Worm (Caenorhabditis elegans) whole organism, late embryonic: ENCODE results near the gene clec-39.

ENCODE experiments used
- K02D7.2 ChIP-seq: sonication (generic microtip); optimal IDR thresholded peaks from 2 replicates; lab custom pipeline; 2017; ENCODE audit warnings: mild to moderate bottlenecking, missing genetic modification characterization, missing compliant biosample characterization
- T23F11.4 ChIP-seq: fragments of 200-800 bp; sonication (Bioruptor generic); optimal IDR thresholded peaks from 2 replicates; lab custom pipeline; 2018; ENCODE audit warnings: mild to moderate bottlenecking, missing genetic modification characterization, missing compliant biosample characterization
- ama-1 ChIP-seq: fragments of 150-350 bp; optimal IDR thresholded peaks from 2 replicates; lab custom pipeline; 2014
- ceh-18 ChIP-seq: sonication (generic microtip); optimal IDR thresholded peaks from 2 replicates; lab custom pipeline; 2016; ENCODE audit warnings: missing genetic modification characterization, missing compliant biosample characterization
- ceh-24 ChIP-seq: sonication (generic microtip); optimal IDR thresholded peaks from 2 replicates; lab custom pipeline; 2016; ENCODE audit warnings: mild to moderate bottlenecking, missing genetic modification characterization, missing compliant biosample characterization
- ceh-30 ChIP-seq: fragments of 150-350 bp; optimal IDR thresholded peaks from 2 replicates; lab custom pipeline; 2014; ENCODE audit warnings: missing biosample characterization, missing genetic modification characterization
- ceh-34 ChIP-seq: sonication (generic microtip); optimal IDR thresholded peaks from 2 replicates; lab custom pipeline; 2016; ENCODE audit warnings: mild to moderate bottlenecking, missing genetic modification characterization, missing compliant biosample characterization
- ceh-45 ChIP-seq: fragments of 200-800 bp; sonication (Bioruptor generic); IDR thresholded peaks from 2 replicates; pipeline ENCODE4 v1.3.6; 2022; ENCODE audit warnings: missing genetic modification reagents, missing genetic modification characterization, missing compliant biosample characterization
- ceh-48 ChIP-seq: sonication (generic microtip); optimal IDR thresholded peaks from 2 replicates; lab custom pipeline; 2016; ENCODE audit warnings: missing genetic modification characterization, inconsistent platforms, missing compliant biosample characterization
- ceh-6 ChIP-seq: fragments of 200-800 bp; sonication (Bioruptor generic); optimal IDR thresholded peaks from 2 replicates; lab custom pipeline; 2018; ENCODE audit warnings: mild to moderate bottlenecking, missing genetic modification characterization, missing compliant biosample characterization
- ceh-9 ChIP-seq: sonication (generic microtip); optimal IDR thresholded peaks from 2 replicates; lab custom pipeline; 2016; ENCODE audit warnings: mild to moderate bottlenecking, missing genetic modification characterization, inconsistent platforms, missing compliant biosample characterization
- dve-1 ChIP-seq: sonication (generic microtip); optimal IDR thresholded peaks from 2 replicates; lab custom pipeline; 2017; ENCODE audit warnings: antibody characterized with exemption, mild to moderate bottlenecking, missing genetic modification characterization, missing compliant biosample characterization
- elt-4 ChIP-seq: sonication (generic microtip); optimal IDR thresholded peaks from 2 replicates; lab custom pipeline; 2016; ENCODE audit warnings: missing genetic modification characterization, missing compliant biosample characterization
- eyg-1 ChIP-seq: sonication (generic microtip); optimal IDR thresholded peaks from 2 replicates; lab custom pipeline; 2016; ENCODE audit warnings: missing genotype, missing genetic modification characterization, missing compliant biosample characterization
- fax-1 ChIP-seq: sonication (generic microtip); optimal IDR thresholded peaks from 2 replicates; lab custom pipeline; 2016; ENCODE audit warnings: missing genotype, missing genetic modification characterization, missing compliant biosample characterization
- hlh-13 ChIP-seq: fragments of 200-800 bp; sonication (Bioruptor generic); optimal IDR thresholded peaks from 2 replicates; lab custom pipeline; 2018; ENCODE audit warnings: mild to moderate bottlenecking, missing genetic modification characterization, missing compliant biosample characterization
- hlh-15 ChIP-seq: sonication (generic microtip); optimal IDR thresholded peaks from 2 replicates; lab custom pipeline; 2016; ENCODE audit warnings: missing genetic modification characterization, missing compliant biosample characterization
- hlh-30 ChIP-seq: sonication (generic microtip); optimal IDR thresholded peaks from 2 replicates; lab custom pipeline; 2017; ENCODE audit warnings: antibody characterized with exemption, missing genetic modification characterization, missing compliant biosample characterization; ENCODE audit not compliant: insufficient read depth
- hlh-6 ChIP-seq: sonication (generic microtip); optimal IDR thresholded peaks from 2 replicates; lab custom pipeline; 2016; ENCODE audit warnings: missing genotype, missing genetic modification characterization, missing compliant biosample characterization
- hlh-8 ChIP-seq: sonication (generic microtip); optimal IDR thresholded peaks from 2 replicates; lab custom pipeline; 2016; ENCODE audit warnings: missing genotype, missing genetic modification characterization, missing compliant biosample characterization
- madf-2 ChIP-seq: sonication (generic microtip); optimal IDR thresholded peaks from 2 replicates; lab custom pipeline; 2017; ENCODE audit warnings: missing genetic modification characterization, missing compliant biosample characterization
- mec-3 ChIP-seq: sonication (generic microtip); optimal IDR thresholded peaks from 2 replicates; lab custom pipeline; 2016; ENCODE audit warnings: borderline replicate concordance, missing genetic modification characterization, missing compliant biosample characterization
- nfya-1 ChIP-seq: sonication (generic microtip); optimal IDR thresholded peaks from 2 replicates; lab custom pipeline; 2017; ENCODE audit warnings: missing genetic modification characterization, mild to moderate bottlenecking, missing compliant biosample characterization, antibody characterized with exemption, moderate library complexity
- nhr-11 ChIP-seq: fragments of 150-350 bp; optimal IDR thresholded peaks from 2 replicates; lab custom pipeline; 2014; ENCODE audit warnings: missing biosample characterization, missing genetic modification characterization
- pag-3 ChIP-seq: sonication (generic microtip); optimal IDR thresholded peaks from 2 replicates; lab custom pipeline; 2016; ENCODE audit warnings: missing compliant biosample characterization, missing genetic modification characterization, borderline replicate concordance
- pat-9 ChIP-seq: fragments of 200-800 bp; sonication (Bioruptor generic); optimal IDR thresholded peaks from 2 replicates; lab custom pipeline; 2018; ENCODE audit warnings: mild to moderate bottlenecking, missing genetic modification characterization, moderate library complexity, missing compliant biosample characterization
- pax-1 ChIP-seq: fragments of 150-350 bp; optimal IDR thresholded peaks from 2 replicates; lab custom pipeline; 2014; ENCODE audit warnings: missing biosample characterization, missing genetic modification characterization
- pha-2 ChIP-seq: sonication (generic microtip); optimal IDR thresholded peaks from 2 replicates; lab custom pipeline; 2017; ENCODE audit warnings: mild to moderate bottlenecking, missing genetic modification characterization, missing compliant biosample characterization
- pqm-1 ChIP-seq: sonication (generic microtip); optimal IDR thresholded peaks from 2 replicates; lab custom pipeline; 2016; ENCODE audit warnings: missing genetic modification characterization, missing compliant biosample characterization
- rnt-1 ChIP-seq: sonication (generic microtip); optimal IDR thresholded peaks from 2 replicates; lab custom pipeline; 2016; ENCODE audit warnings: missing genetic modification characterization, missing compliant biosample characterization
- sdc-2 ChIP-seq: sonication (generic microtip); optimal IDR thresholded peaks from 2 replicates; lab custom pipeline; 2016; ENCODE audit warnings: missing genotype, missing genetic modification characterization, missing compliant biosample characterization
- sox-4 ChIP-seq: sonication (generic microtip); optimal IDR thresholded peaks from 2 replicates; lab custom pipeline; 2017; ENCODE audit warnings: mild to moderate bottlenecking, missing genetic modification characterization, inconsistent platforms, missing compliant biosample characterization
- tbx-2 ChIP-seq: sonication (generic microtip); optimal IDR thresholded peaks from 2 replicates; lab custom pipeline; 2016; ENCODE audit warnings: missing genetic modification characterization, missing compliant biosample characterization
- ttx-3 ChIP-seq: sonication (generic microtip); optimal IDR thresholded peaks from 2 replicates; lab custom pipeline; 2016; ENCODE audit warnings: missing genetic modification reagents, missing genetic modification characterization, missing compliant biosample characterization
- unc-3 ChIP-seq, 2 experiments: fragments of 200-800 bp in 1 of 2; sonication (Bioruptor generic) in 1 of 2; sonication (generic microtip) in 1 of 2; conservative IDR thresholded peaks in 1 of 2; optimal IDR thresholded peaks in 1 of 2; 2 replicates each; pipeline versions ENCODE4 v1.3.6 to Lab custom; 2016 to 2022; ENCODE audit warnings: missing compliant biosample characterization in 2 of 2, missing genetic modification characterization in 2 of 2, missing genetic modification reagents in 1 of 2
- unc-42 ChIP-seq: sonication (generic microtip); optimal IDR thresholded peaks from 2 replicates; lab custom pipeline; 2016; ENCODE audit warnings: missing genotype, missing genetic modification characterization, missing compliant biosample characterization
- unc-55 ChIP-seq: sonication (generic microtip); optimal IDR thresholded peaks from 2 replicates; lab custom pipeline; 2017; ENCODE audit warnings: missing biosample characterization, missing genetic modification reagents, missing genetic modification characterization

Gene clec-39

ce11 chrV:16759937-16760336, 20.9 kb downstream of the clec-39 start:
- no peak for TF ChIP-seq fax-1 (tag; lab: Kevin White, UChicago)
- no peak for TF ChIP-seq mec-3
- TF ChIP-seq ttx-3 (tag; lab: Kevin White, UChicago) = no peak
- TF ChIP-seq nhr-11 (tag; lab: Kevin White, UChicago) = no peak
- no peak for TF ChIP-seq ceh-9
- TF ChIP-seq ceh-34 (tag; lab: Kevin White, UChicago) = no peak
- no peak for TF ChIP-seq pag-3
- no peak for TF ChIP-seq dve-1 (tag; lab: Kevin White, UChicago)
- no peak for TF ChIP-seq pax-1 (tag; lab: Kevin White, UChicago)
- TF ChIP-seq ceh-18 = no peak
- TF ChIP-seq tbx-2 (tag; lab: Kevin White, UChicago) = no peak
- no peak for TF ChIP-seq T23F11.4
- TF ChIP-seq madf-2 (tag; lab: Kevin White, UChicago) = no peak
- no peak for TF ChIP-seq pat-9 (tag; lab: Kevin White, UChicago)
- TF ChIP-seq ceh-6 (GFP tag; lab: Kevin White, UChicago) = no peak
- no peak for TF ChIP-seq nfya-1 (tag; lab: Kevin White, UChicago)

ce11 chrV:16774428-16774827, 35.4 kb downstream of the clec-39 start:
- TF ChIP-seq hlh-6 = no peak
- TF ChIP-seq unc-3 (GFP tag; conservative IDR thresholded peaks at IDR 0.05; lab: Robert Waterston, UW) = no peak
- no peak for TF ChIP-seq unc-3 (tag; optimal IDR thresholded peaks at IDR 0.05; lab: Kevin White, UChicago)
- no peak for TF ChIP-seq ceh-48
- no peak for TF ChIP-seq mec-3
- TF ChIP-seq ceh-24 = no peak
- no peak for TF ChIP-seq hlh-15 (tag; lab: Kevin White, UChicago)
- TF ChIP-seq sox-4 (tag; lab: Kevin White, UChicago) = no peak
- TF ChIP-seq madf-2 (tag; lab: Kevin White, UChicago) = no peak
- TF ChIP-seq elt-4 (tag; lab: Kevin White, UChicago) = no peak
- TF ChIP-seq unc-55 (GFP tag; lab: Kevin White, UChicago) = no peak
- TF ChIP-seq hlh-13 (GFP tag; lab: Kevin White, UChicago) = no peak
- TF ChIP-seq sdc-2 (tag; lab: Kevin White, UChicago) = no peak
- TF ChIP-seq ceh-45 (GFP tag; lab: Robert Waterston, UW) = no peak
- TF ChIP-seq ceh-9 = no peak
- no peak for TF ChIP-seq ceh-34 (tag; lab: Kevin White, UChicago)
- no peak for TF ChIP-seq T23F11.4
- TF ChIP-seq pqm-1 (tag; lab: Kevin White, UChicago) = no peak
- TF ChIP-seq ama-1 = no peak
- TF ChIP-seq tbx-2 (tag; lab: Kevin White, UChicago) = no peak

ce11 chrV:16778540-16779280, 39.6 kb downstream of the clec-39 start:
- TF ChIP-seq unc-42 (tag; lab: Kevin White, UChicago) (no peak), rnt-1 (tag; lab: Kevin White, UChicago) (no peak), hlh-15 (tag; lab: Kevin White, UChicago) (no peak), eyg-1 (tag; lab: Kevin White, UChicago) (no peak), pha-2 (tag; lab: Kevin White, UChicago) (no peak), ceh-30 (no peak), mec-3 (no peak), ceh-48 (no peak), hlh-30 (no peak), K02D7.2 (tag; lab: Kevin White, UChicago) (no peak), hlh-6 (no peak), nhr-11 (tag; lab: Kevin White, UChicago) (no peak), hlh-8 (no peak), unc-55 (GFP tag; lab: Kevin White, UChicago) (no peak)
- TF ChIP-seq, all 69 proteins: peak for 0
